Fruit fly (Drosophila melanogaster): ENCODE data around the gene Hipk.

Hipk gene

dm6 chr3L:528037-528436 is 14.8 kb upstream of the Hipk start, which contains the start of gene CG34269:
CG34269 (plus strand) TSS chr3L:528337.
- TF ChIP-seq her (GFP tag; optimal IDR thresholded peaks at IDR 0.05): no peak
- TF ChIP-seq Doc3 (GFP tag; IDR thresholded peaks at IDR 0.05; ENCODE audit: partially characterized antibody): 0 out of 3 replicates have a peak, but pooled peaks have one; percentile 1
- peak; percentile 24 for TF ChIP-seq sens (GFP tag)
- TF ChIP-seq Dll (GFP tag; IDR thresholded peaks at IDR 0.05; ENCODE audit: partially characterized antibody): no peak

- no peak for TF ChIP-seq hkb (optimal IDR thresholded peaks at IDR 0.05)
- TF ChIP-seq hkb (GFP tag; IDR thresholded peaks at IDR 0.05): no peak
- no peak for TF ChIP-seq CG11247 (GFP tag; IDR thresholded peaks at IDR 0.05)
- TF ChIP-seq CkIIα-i1 (GFP tag; IDR thresholded peaks at IDR 0.05): no peak
- TF ChIP-seq row (GFP tag; IDR thresholded peaks at IDR 0.05): no peak
- TF ChIP-seq B-H2 (GFP tag; optimal IDR thresholded peaks at IDR 0.05): no peak
- peak; percentile 91 for TF ChIP-seq Ets65A (GFP tag)
- TF ChIP-seq z (GFP tag; IDR thresholded peaks at IDR 0.05): peak; percentile 65; the same call in 2 of the 3 replicates
- no peak for TF ChIP-seq tna (GFP tag; IDR thresholded peaks at IDR 0.05; ENCODE audit: partially characterized antibody)
Measured at dm6 chr3L:530813-531212, 12.0 kb upstream of the Hipk start.

- peak; percentile 8 for TF ChIP-seq D19A (tag; optimal IDR thresholded peaks at IDR 0.05)
- peak; percentile 59 for TF ChIP-seq Drgx (GFP tag; IDR thresholded peaks at IDR 0.05)
- no peak for TF ChIP-seq prd (optimal IDR thresholded peaks at IDR 0.05)
- no peak for TF ChIP-seq prd (GFP tag; IDR thresholded peaks at IDR 0.05)
- TF ChIP-seq bsh (GFP tag; optimal IDR thresholded peaks at IDR 0.05): peak; percentile 17 to 66
- TF ChIP-seq CG11504 (tag; optimal IDR thresholded peaks at IDR 0.05): peak; percentile 31
- TF ChIP-seq tll (GFP tag; optimal IDR thresholded peaks at IDR 0.05): no peak
- no peak for TF ChIP-seq CG17802 (tag; optimal IDR thresholded peaks at IDR 0.05)
- TF ChIP-seq Scr (GFP tag; IDR thresholded peaks at IDR 0.05; ENCODE audit: partially characterized antibody): no peak
- TF ChIP-seq CG2712 (tag; optimal IDR thresholded peaks at IDR 0.05): peak; percentile 20
- TF ChIP-seq fd96Cb (tag; optimal IDR thresholded peaks at IDR 0.05): peak; percentile 2
- peak; percentile 40 for TF ChIP-seq dmrt99B (tag; optimal IDR thresholded peaks at IDR 0.05)
- no peak for TF ChIP-seq Dad (GFP tag; optimal IDR thresholded peaks at IDR 0.05)
- TF ChIP-seq CG8281 (tag; optimal IDR thresholded peaks at IDR 0.05): peak; percentile 85
- TF ChIP-seq Dll (GFP tag; IDR thresholded peaks at IDR 0.05; ENCODE audit: partially characterized antibody): no peak
- peak; percentile 75 for TF ChIP-seq onecut (GFP tag; IDR thresholded peaks at IDR 0.05)
- no peak for TF ChIP-seq Fer3 (tag; optimal IDR thresholded peaks at IDR 0.05)
- peak; percentile 93 for TF ChIP-seq nom (GFP tag; optimal IDR thresholded peaks at IDR 0.05)
- TF ChIP-seq gcm2 (GFP tag; optimal IDR thresholded peaks at IDR 0.05): no peak
- no peak for TF ChIP-seq kni (GFP tag; optimal IDR thresholded peaks at IDR 0.05)
- no peak for TF ChIP-seq otp (GFP tag; IDR thresholded peaks at IDR 0.05)
- TF ChIP-seq row (GFP tag; IDR thresholded peaks at IDR 0.05): 0 out of 3 replicates have a peak, but pooled peaks have one; percentile 10
- peak; percentile 30 for TF ChIP-seq CG18262 (tag; optimal IDR thresholded peaks at IDR 0.05)
- peak; percentile 21 for TF ChIP-seq gem (tag; optimal IDR thresholded peaks at IDR 0.05)
- TF ChIP-seq CG10979 (tag; optimal IDR thresholded peaks at IDR 0.05): peak; percentile 33
- TF ChIP-seq CG2678 (tag; optimal IDR thresholded peaks at IDR 0.05): peak; percentile 37
- TF ChIP-seq Bdp1 (GFP tag; optimal IDR thresholded peaks at IDR 0.05): no peak
- no peak for TF ChIP-seq Pdp1 (GFP tag; optimal IDR thresholded peaks at IDR 0.05)
- no peak for TF ChIP-seq fru (optimal IDR thresholded peaks at IDR 0.05)
- TF ChIP-seq Blimp-1 (GFP tag; optimal IDR thresholded peaks at IDR 0.05): peak; percentile 41
Measured at dm6 chr3L:531280-531853, 11.5 kb upstream of the Hipk start.

All from whole organism, embryonic.